Worm (Caenorhabditis elegans) whole organism, late embryonic: Measurements from ENCODE around the gene F37C12.18.

Experiments
- C08G9.2 ChIP-seq: sonication (generic microtip); optimal IDR thresholded peaks from 2 replicates; lab custom pipeline; 2016; ENCODE audit warnings: mild to moderate bottlenecking, missing genetic modification characterization, moderate library complexity, missing compliant biosample characterization
- C38D4.7 ChIP-seq: fragments of 200-800 bp; sonication (Bioruptor generic); optimal IDR thresholded peaks from 2 replicates; lab custom pipeline; 2018; ENCODE audit warnings: mild to moderate bottlenecking, missing genetic modification characterization, moderate library complexity, missing compliant biosample characterization
- F13H6.1 ChIP-seq: sonication (generic microtip); optimal IDR thresholded peaks from 2 replicates; lab custom pipeline; 2016; ENCODE audit warnings: missing genetic modification characterization, missing compliant biosample characterization
- K02D7.2 ChIP-seq: sonication (generic microtip); optimal IDR thresholded peaks from 2 replicates; lab custom pipeline; 2017; ENCODE audit warnings: mild to moderate bottlenecking, missing genetic modification characterization, missing compliant biosample characterization
- K09A11.1 ChIP-seq: sonication (generic microtip); optimal IDR thresholded peaks from 2 replicates; lab custom pipeline; 2017; ENCODE audit warnings: antibody characterized with exemption, mild to moderate bottlenecking, missing genetic modification characterization, missing compliant biosample characterization; ENCODE audit not compliant: insufficient read depth
- T23F11.4 ChIP-seq: fragments of 200-800 bp; sonication (Bioruptor generic); optimal IDR thresholded peaks from 2 replicates; lab custom pipeline; 2018; ENCODE audit warnings: mild to moderate bottlenecking, missing genetic modification characterization, missing compliant biosample characterization
- ahr-1 ChIP-seq: sonication (generic microtip); optimal IDR thresholded peaks from 2 replicates; lab custom pipeline; 2016; ENCODE audit warnings: missing genetic modification characterization, missing compliant biosample characterization
- ceh-14 ChIP-seq: sonication (generic microtip); optimal IDR thresholded peaks from 2 replicates; lab custom pipeline; 2016; ENCODE audit warnings: missing genotype, missing genetic modification characterization, missing compliant biosample characterization
- ceh-19 ChIP-seq: fragments of 200-800 bp; sonication (Bioruptor generic); optimal IDR thresholded peaks from 2 replicates; lab custom pipeline; 2018; ENCODE audit warnings: mild to moderate bottlenecking, missing genetic modification characterization, missing compliant biosample characterization
- ceh-2 ChIP-seq: sonication (generic microtip); optimal IDR thresholded peaks from 2 replicates; lab custom pipeline; 2016; ENCODE audit warnings: missing genotype, missing genetic modification characterization, missing compliant biosample characterization
- ceh-30 ChIP-seq: fragments of 150-350 bp; optimal IDR thresholded peaks from 2 replicates; lab custom pipeline; 2014; ENCODE audit warnings: missing biosample characterization, missing genetic modification characterization
- ceh-31 ChIP-seq: sonication (generic microtip); optimal IDR thresholded peaks from 2 replicates; lab custom pipeline; 2016; ENCODE audit warnings: missing genetic modification characterization, missing compliant biosample characterization
- ceh-34 ChIP-seq: sonication (generic microtip); optimal IDR thresholded peaks from 2 replicates; lab custom pipeline; 2016; ENCODE audit warnings: mild to moderate bottlenecking, missing genetic modification characterization, missing compliant biosample characterization
- ceh-45 ChIP-seq: fragments of 200-800 bp; sonication (Bioruptor generic); IDR thresholded peaks from 2 replicates; pipeline ENCODE4 v1.3.6; 2022; ENCODE audit warnings: missing genetic modification reagents, missing genetic modification characterization, missing compliant biosample characterization
- ceh-48 ChIP-seq: sonication (generic microtip); optimal IDR thresholded peaks from 2 replicates; lab custom pipeline; 2016; ENCODE audit warnings: missing genetic modification characterization, inconsistent platforms, missing compliant biosample characterization
- ceh-9 ChIP-seq: sonication (generic microtip); optimal IDR thresholded peaks from 2 replicates; lab custom pipeline; 2016; ENCODE audit warnings: mild to moderate bottlenecking, missing genetic modification characterization, inconsistent platforms, missing compliant biosample characterization
- che-1 ChIP-seq: sonication (generic microtip); optimal IDR thresholded peaks from 2 replicates; lab custom pipeline; 2016; ENCODE audit warnings: mild to moderate bottlenecking, missing genetic modification characterization, missing compliant biosample characterization
- dve-1 ChIP-seq: sonication (generic microtip); optimal IDR thresholded peaks from 2 replicates; lab custom pipeline; 2017; ENCODE audit warnings: antibody characterized with exemption, mild to moderate bottlenecking, missing genetic modification characterization, missing compliant biosample characterization
- ets-4 ChIP-seq: sonication (generic microtip); optimal IDR thresholded peaks from 2 replicates; lab custom pipeline; 2016; ENCODE audit warnings: missing genetic modification characterization, missing compliant biosample characterization
- eyg-1 ChIP-seq: sonication (generic microtip); optimal IDR thresholded peaks from 2 replicates; lab custom pipeline; 2016; ENCODE audit warnings: missing genotype, missing genetic modification characterization, missing compliant biosample characterization
- fkh-10 ChIP-seq: fragments of 150-350 bp; optimal IDR thresholded peaks from 2 replicates; lab custom pipeline; 2014; ENCODE audit warnings: missing biosample characterization, missing genetic modification reagents, missing genetic modification characterization
- gmeb-2 ChIP-seq: sonication (generic microtip); optimal IDR thresholded peaks from 2 replicates; lab custom pipeline; 2016; ENCODE audit warnings: missing genetic modification characterization, inconsistent platforms, missing compliant biosample characterization
- hlh-15 ChIP-seq: sonication (generic microtip); optimal IDR thresholded peaks from 2 replicates; lab custom pipeline; 2016; ENCODE audit warnings: missing genetic modification characterization, missing compliant biosample characterization
- hlh-30 ChIP-seq: sonication (generic microtip); optimal IDR thresholded peaks from 2 replicates; lab custom pipeline; 2017; ENCODE audit warnings: antibody characterized with exemption, missing genetic modification characterization, missing compliant biosample characterization; ENCODE audit not compliant: insufficient read depth
- lin-11 ChIP-seq: fragments of 200-800 bp; sonication (Bioruptor generic); optimal IDR thresholded peaks from 2 replicates; lab custom pipeline; 2018; ENCODE audit warnings: mild to moderate bottlenecking, missing genetic modification characterization, missing compliant biosample characterization
- nfya-1 ChIP-seq: sonication (generic microtip); optimal IDR thresholded peaks from 2 replicates; lab custom pipeline; 2017; ENCODE audit warnings: missing genetic modification characterization, mild to moderate bottlenecking, missing compliant biosample characterization, antibody characterized with exemption, moderate library complexity
- pag-3 ChIP-seq: sonication (generic microtip); optimal IDR thresholded peaks from 2 replicates; lab custom pipeline; 2016; ENCODE audit warnings: missing compliant biosample characterization, missing genetic modification characterization, borderline replicate concordance
- pax-1 ChIP-seq: fragments of 150-350 bp; optimal IDR thresholded peaks from 2 replicates; lab custom pipeline; 2014; ENCODE audit warnings: missing biosample characterization, missing genetic modification characterization
- pha-2 ChIP-seq: sonication (generic microtip); optimal IDR thresholded peaks from 2 replicates; lab custom pipeline; 2017; ENCODE audit warnings: mild to moderate bottlenecking, missing genetic modification characterization, missing compliant biosample characterization
- pha-4 ChIP-seq: fragments of 150-350 bp; optimal IDR thresholded peaks from 2 replicates; lab custom pipeline; 2018; ENCODE audit warnings: missing biosample characterization, missing genetic modification reagents, missing genetic modification characterization
- pros-1 ChIP-seq: fragments of 150-350 bp; optimal IDR thresholded peaks from 2 replicates; lab custom pipeline; 2014; ENCODE audit warnings: missing biosample characterization, missing genetic modification reagents, missing genetic modification characterization
- ref-2 ChIP-seq: sonication (generic microtip); optimal IDR thresholded peaks from 2 replicates; lab custom pipeline; 2016; ENCODE audit warnings: missing genetic modification characterization, missing compliant biosample characterization
- sdc-2 ChIP-seq: sonication (generic microtip); optimal IDR thresholded peaks from 2 replicates; lab custom pipeline; 2016; ENCODE audit warnings: missing genotype, missing genetic modification characterization, missing compliant biosample characterization
- sox-4 ChIP-seq: sonication (generic microtip); optimal IDR thresholded peaks from 2 replicates; lab custom pipeline; 2017; ENCODE audit warnings: mild to moderate bottlenecking, missing genetic modification characterization, inconsistent platforms, missing compliant biosample characterization
- syd-9 ChIP-seq: sonication (generic microtip); optimal IDR thresholded peaks from 2 replicates; lab custom pipeline; 2016; ENCODE audit warnings: mild to moderate bottlenecking, missing genetic modification characterization, moderate library complexity, missing compliant biosample characterization
- tbx-2 ChIP-seq: sonication (generic microtip); optimal IDR thresholded peaks from 2 replicates; lab custom pipeline; 2016; ENCODE audit warnings: missing genetic modification characterization, missing compliant biosample characterization
- tbx-7 ChIP-seq: sonication (generic microtip); optimal IDR thresholded peaks from 2 replicates; lab custom pipeline; 2016; ENCODE audit warnings: missing genotype, missing genetic modification characterization, missing compliant biosample characterization
- ttx-3 ChIP-seq: sonication (generic microtip); optimal IDR thresholded peaks from 2 replicates; lab custom pipeline; 2016; ENCODE audit warnings: missing genetic modification reagents, missing genetic modification characterization, missing compliant biosample characterization
- unc-3 ChIP-seq, 2 experiments: fragments of 200-800 bp in 1 of 2; sonication (Bioruptor generic) in 1 of 2; sonication (generic microtip) in 1 of 2; conservative IDR thresholded peaks in 1 of 2; optimal IDR thresholded peaks in 1 of 2; 2 replicates each; pipeline versions ENCODE4 v1.3.6 to Lab custom; 2016 to 2022; ENCODE audit warnings: missing compliant biosample characterization in 2 of 2, missing genetic modification characterization in 2 of 2, missing genetic modification reagents in 1 of 2
- unc-42 ChIP-seq: sonication (generic microtip); optimal IDR thresholded peaks from 2 replicates; lab custom pipeline; 2016; ENCODE audit warnings: missing genotype, missing genetic modification characterization, missing compliant biosample characterization
- unc-55 ChIP-seq: sonication (generic microtip); optimal IDR thresholded peaks from 2 replicates; lab custom pipeline; 2017; ENCODE audit warnings: missing biosample characterization, missing genetic modification reagents, missing genetic modification characterization
- unc-86 ChIP-seq: sonication (generic microtip); optimal IDR thresholded peaks from 2 replicates; lab custom pipeline; 2016; ENCODE audit warnings: missing genetic modification characterization, missing compliant biosample characterization
- zip-5 ChIP-seq: sonication (generic microtip); optimal IDR thresholded peaks from 2 replicates; lab custom pipeline; 2016; ENCODE audit warnings: missing genetic modification characterization, missing compliant biosample characterization

Gene F37C12.18

DNA sequence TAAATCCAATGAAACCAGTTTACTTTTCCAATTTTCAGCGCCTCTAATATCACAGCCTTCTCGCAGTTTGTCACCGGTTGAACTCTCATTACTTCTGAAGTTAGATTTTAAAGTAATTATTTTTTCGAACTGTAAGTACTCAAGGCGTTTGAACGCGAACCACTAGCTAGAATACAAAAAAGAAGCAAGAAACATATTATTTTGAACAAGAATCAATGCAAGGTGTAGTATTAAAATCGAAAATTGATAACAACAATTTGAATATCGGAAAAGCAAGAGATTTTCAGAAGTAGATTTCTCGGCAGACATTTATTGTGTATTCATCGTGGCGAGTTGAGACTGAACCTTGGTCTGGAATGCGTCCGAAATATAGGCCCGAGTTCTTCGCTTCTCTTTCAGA lies 2.7 kb upstream of the F37C12.18 start, which contains the start of gene exos-9:
TSS of gene exos-9 (minus strand) at position 101 of the 400 bp plus-strand sequence.
- TF ChIP-seq ttx-3 (tag; lab: Kevin White, UChicago) (no peak), pax-1 (tag; lab: Kevin White, UChicago) (no peak), K09A11.1 (tag; lab: Kevin White, UChicago) (no peak), pag-3 (tag; lab: Kevin White, UChicago) (no peak)
- TF ChIP-seq, all 69 proteins: peak for 0

- TF ChIP-seq ceh-19 (GFP tag; lab: Kevin White, UChicago) (no peak), T23F11.4 (GFP tag; lab: Kevin White, UChicago) (no peak), hlh-15 (tag; lab: Kevin White, UChicago) (no peak), dve-1 (tag; lab: Kevin White, UChicago) (no peak), pag-3 (tag; lab: Kevin White, UChicago) (no peak), unc-55 (GFP tag; lab: Kevin White, UChicago) (no peak), K02D7.2 (no peak), K09A11.1 (tag; lab: Kevin White, UChicago) (no peak), ahr-1 (tag; lab: Kevin White, UChicago) (no peak), ceh-45 (GFP tag; lab: Robert Waterston, UW) (no peak), ceh-30 (tag; lab: Kevin White, UChicago) (no peak), fkh-10 (no peak), tbx-7 (no peak), pha-4 (tag; lab: Kevin White, UChicago) (no peak), ceh-9 (tag; lab: Kevin White, UChicago) (no peak), nfya-1 (tag; lab: Kevin White, UChicago) (no peak), syd-9 (tag; lab: Kevin White, UChicago) (no peak), sox-4 (tag; lab: Kevin White, UChicago) (no peak), che-1 (tag; lab: Kevin White, UChicago) (no peak)
- TF ChIP-seq, all 69 proteins: peak for 0
These were observed 2.1 kb downstream of the F37C12.18 start, which contains the start of gene mec-14 for ce11 chrIII:7192942-7193665. mec-14 (minus strand) TSS chrIII:7192992.

- TF ChIP-seq pha-2 (tag; lab: Kevin White, UChicago) = peak; percentile 20
- TF ChIP-seq unc-86 (tag; lab: Kevin White, UChicago) = peak; percentile 22
- TF ChIP-seq ceh-14 (tag; lab: Kevin White, UChicago) = peak; percentile 6
- no peak for TF ChIP-seq hlh-30 (tag; lab: Kevin White, UChicago)
- TF ChIP-seq ahr-1 (tag; lab: Kevin White, UChicago) = no peak
- TF ChIP-seq ceh-34 = peak; percentile 47
- no peak for TF ChIP-seq sox-4 (tag; lab: Kevin White, UChicago)
- TF ChIP-seq unc-3 (GFP tag; conservative IDR thresholded peaks at IDR 0.05; lab: Robert Waterston, UW) = no peak
- no peak for TF ChIP-seq unc-3 (tag; optimal IDR thresholded peaks at IDR 0.05; lab: Kevin White, UChicago)
- TF ChIP-seq ceh-2 = no peak
- no peak for TF ChIP-seq pros-1 (tag; lab: Kevin White, UChicago)
- peak; percentile 71 for TF ChIP-seq ceh-31
- no peak for TF ChIP-seq eyg-1 (tag; lab: Kevin White, UChicago)
- TF ChIP-seq unc-42 (tag; lab: Kevin White, UChicago) = peak; percentile 88
- no peak for TF ChIP-seq zip-5 (tag; lab: Kevin White, UChicago)
- no peak for TF ChIP-seq pag-3 (tag; lab: Kevin White, UChicago)
- peak; percentile 19 for TF ChIP-seq ceh-48 (tag; lab: Kevin White, UChicago)
- no peak for TF ChIP-seq C38D4.7 (GFP tag; lab: Kevin White, UChicago)
- TF ChIP-seq dve-1 (tag; lab: Kevin White, UChicago) = no peak
- TF ChIP-seq ceh-30 (tag; lab: Kevin White, UChicago) = no peak
- TF ChIP-seq gmeb-2 (tag; lab: Kevin White, UChicago) = no peak
- peak; percentile 81 for TF ChIP-seq nfya-1 (tag; lab: Kevin White, UChicago)
- no peak for TF ChIP-seq ceh-45 (GFP tag; lab: Robert Waterston, UW)
- TF ChIP-seq che-1 (tag; lab: Kevin White, UChicago) = no peak
- no peak for TF ChIP-seq tbx-7
- no peak for TF ChIP-seq K02D7.2
- TF ChIP-seq C08G9.2 (tag; lab: Kevin White, UChicago) = no peak
- TF ChIP-seq lin-11 (tag; lab: Kevin White, UChicago) = no peak
- peak; percentile 69 for TF ChIP-seq tbx-2 (tag; lab: Kevin White, UChicago)
- peak; percentile 11 for TF ChIP-seq ref-2
- TF ChIP-seq hlh-15 (tag; lab: Kevin White, UChicago) = no peak
- TF ChIP-seq sdc-2 (tag; lab: Kevin White, UChicago) = no peak
- TF ChIP-seq T23F11.4 (GFP tag; lab: Kevin White, UChicago) = no peak
- TF ChIP-seq F13H6.1 = no peak
- no peak for TF ChIP-seq ets-4 (tag; lab: Kevin White, UChicago)
These were observed 5.6 kb downstream of the F37C12.18 start, which contains the start of gene rps-21 for ce11 chrIII:7189581-7190128. rps-21 (minus strand) TSS chrIII:7189631.
